Worm (Caenorhabditis elegans): Measurements from ENCODE around the gene cki-2.

cki-2 gene

DNA sequence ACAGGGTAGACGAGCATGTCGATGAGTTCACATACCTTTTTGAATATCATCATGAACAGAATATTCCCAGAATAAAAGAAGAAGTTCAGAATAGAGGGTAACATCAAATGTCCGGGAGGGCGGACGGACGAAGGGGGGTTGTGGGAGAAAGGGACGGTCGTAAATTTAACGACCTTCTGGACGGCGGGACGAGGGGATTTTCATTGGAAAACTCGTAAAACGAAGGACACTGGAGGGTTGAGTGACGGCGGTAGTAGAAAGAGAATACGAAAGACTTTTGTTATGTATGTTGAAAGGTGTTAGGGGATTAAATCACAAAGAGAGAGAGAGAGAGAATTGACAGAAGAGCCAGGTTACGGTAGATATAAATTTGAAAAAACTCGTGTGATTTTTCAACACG, 34.3 kb downstream of the cki-2 start:
- TF ChIP-seq xbp-1 (tag; optimal IDR thresholded peaks at IDR 0.05) (no peak), lin-39 (tag; optimal IDR thresholded peaks at IDR 0.05) (no peak), C16A3.4 (tag; optimal IDR thresholded peaks at IDR 0.05) (no peak), nhr-19 (GFP tag; conservative IDR thresholded peaks at IDR 0.05) (no peak), sup-37 (GFP tag; optimal IDR thresholded peaks at IDR 0.05) (no peak), irx-1 (tag; optimal IDR thresholded peaks at IDR 0.05) (no peak), lin-14 (GFP tag; optimal IDR thresholded peaks at IDR 0.05) (peak; percentile 59), elt-3 (tag; optimal IDR thresholded peaks at IDR 0.05) (no peak), unc-86 (tag; optimal IDR thresholded peaks at IDR 0.05) (no peak), mdl-1 (tag; optimal IDR thresholded peaks at IDR 0.05) (no peak), lsy-2 (tag; optimal IDR thresholded peaks at IDR 0.05) (peak in 1 of 2 experiments; percentile 24), ceh-63 (GFP tag; optimal IDR thresholded peaks at IDR 0.05) (no peak), fkh-4 (tag; optimal IDR thresholded peaks at IDR 0.05; ENCODE audit: borderline replicate concordance) (no peak), nhr-11 (tag; optimal IDR thresholded peaks at IDR 0.05) (no peak), nhr-84 (tag; optimal IDR thresholded peaks at IDR 0.05) (no peak), ztf-11 (tag; optimal IDR thresholded peaks at IDR 0.05) (no peak), lin-15B (tag; optimal IDR thresholded peaks at IDR 0.05) (no peak), fkh-10 (GFP tag; optimal IDR thresholded peaks at IDR 0.05) (no peak), rnt-1 (tag; optimal IDR thresholded peaks at IDR 0.05) (peak; percentile 28), fkh-8 (tag; optimal IDR thresholded peaks at IDR 0.05) (no peak), efl-1 (optimal IDR thresholded peaks at IDR 0.05) (no peak), efl-1 (GFP tag; optimal IDR thresholded peaks at IDR 0.05 in 1 of 2) (peak in 1 of 2 experiments; percentile 42), zip-4 (GFP tag; optimal IDR thresholded peaks at IDR 0.05) (no peak), elt-2 (tag; optimal IDR thresholded peaks at IDR 0.05) (no peak), nhr-237 (tag; optimal IDR thresholded peaks at IDR 0.05) (no peak), ceh-82 (tag; optimal IDR thresholded peaks at IDR 0.05) (no peak), blmp-1 (tag; optimal IDR thresholded peaks at IDR 0.05) (peak; percentile 78), alr-1 (tag; optimal IDR thresholded peaks at IDR 0.05; ENCODE audit: borderline replicate concordance) (no peak), snpc-4 (tag; optimal IDR thresholded peaks at IDR 0.05) (no peak), dpl-1 (GFP tag; optimal IDR thresholded peaks at IDR 0.05) (no peak), zag-1 (tag; optimal IDR thresholded peaks at IDR 0.05) (no peak), ceh-90 (tag; optimal IDR thresholded peaks at IDR 0.05) (no peak), C34B4.2 (tag; optimal IDR thresholded peaks at IDR 0.05) (no peak), nhr-20 (tag; optimal IDR thresholded peaks at IDR 0.05) (no peak), ztf-4 (tag; optimal IDR thresholded peaks at IDR 0.05) (no peak), swsn-7 (tag; optimal IDR thresholded peaks at IDR 0.05) (no peak), ceh-8 (GFP tag; optimal IDR thresholded peaks at IDR 0.05) (no peak), ama-1 (optimal IDR thresholded peaks at IDR 0.05) (no peak), unc-62 (GFP tag; optimal IDR thresholded peaks at IDR 0.05) (no peak), mep-1 (tag; optimal IDR thresholded peaks at IDR 0.05) (no peak), mab-9 (GFP tag; IDR thresholded peaks at IDR 0.05) (no peak)

DNA sequence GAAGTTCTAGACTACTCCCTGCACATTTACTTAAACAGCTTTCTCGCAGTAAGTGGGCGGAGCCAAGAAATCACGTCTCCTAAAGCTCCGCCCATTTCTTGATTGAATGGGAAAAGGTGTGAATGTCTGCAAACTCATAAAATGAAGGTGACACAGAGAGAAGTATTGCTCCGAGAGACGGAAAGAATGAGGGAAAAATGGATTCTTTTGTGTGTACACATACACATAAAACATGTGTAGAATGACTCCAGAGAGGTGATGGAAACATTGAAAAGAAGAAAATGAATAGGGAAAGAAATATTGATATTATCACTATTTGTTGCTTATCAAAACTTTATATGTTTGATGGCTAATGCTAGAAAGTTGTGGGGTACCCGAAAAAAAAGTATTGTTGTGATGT, 35.2 kb downstream of the cki-2 start:
- TF ChIP-seq lin-14 (GFP tag; optimal IDR thresholded peaks at IDR 0.05) (peak; percentile 10), egl-27 (tag; optimal IDR thresholded peaks at IDR 0.05) (no peak), efl-1 (optimal IDR thresholded peaks at IDR 0.05) (no peak), efl-1 (GFP tag; optimal IDR thresholded peaks at IDR 0.05 in 1 of 2) (peak in 1 of 2 experiments; percentile 77), lin-35 (GFP tag; optimal IDR thresholded peaks at IDR 0.05) (peak in 1 of 2 experiments; percentile 23), mep-1 (tag; optimal IDR thresholded peaks at IDR 0.05) (peak; percentile 16)

Measured in whole organism, L1 larva.